Worm (Caenorhabditis elegans) whole organism, L4 larva: ENCODE results near the gene mlt-4.

Source experiments
- ceh-82 ChIP-seq: sonication (generic microtip); optimal IDR thresholded peaks from 2 replicates; lab custom pipeline; 2017; ENCODE audit warnings: missing biosample characterization, missing genetic modification characterization
- fos-1 ChIP-seq: fragments of 150-350 bp; optimal IDR thresholded peaks from 2 replicates; lab custom pipeline; 2014; ENCODE audit warnings: missing biosample characterization, missing genetic modification characterization
- nhr-11 ChIP-seq: fragments of 150-350 bp; optimal IDR thresholded peaks from 2 replicates; lab custom pipeline; 2014; ENCODE audit warnings: missing biosample characterization, missing genetic modification characterization
- pha-4 ChIP-seq, 2 experiments: fragments of 150-350 bp in 1 of 2; fragments of 200-800 bp in 1 of 2; sonication (Bioruptor generic) in 1 of 2; IDR thresholded peaks in 1 of 2; optimal IDR thresholded peaks in 1 of 2; 2 replicates each; pipeline versions ENCODE4 v1.3.6 to Lab custom; 2014 to 2022; ENCODE audit warnings: missing genetic modification characterization in 2 of 2, missing genetic modification reagents in 2 of 2, missing biosample characterization in 1 of 2, missing compliant biosample characterization in 1 of 2
- unc-130 ChIP-seq: sonication (generic microtip); optimal IDR thresholded peaks from 2 replicates; lab custom pipeline; 2016; ENCODE audit warnings: missing genetic modification reagents, missing genetic modification characterization, missing compliant biosample characterization
- ztf-11 ChIP-seq: fragments of 150-350 bp; optimal IDR thresholded peaks from 2 replicates; lab custom pipeline; 2014; ENCODE audit warnings: missing biosample characterization, missing genetic modification characterization

ce11 chrV:20276923-20277322 lies 12.3 kb downstream of the mlt-4 start:
- no peak for TF ChIP-seq ztf-11 (tag; lab: Kevin White, UChicago)
- TF ChIP-seq unc-130, result no peak
- no peak for TF ChIP-seq nhr-11
- no peak for TF ChIP-seq ceh-82 (tag; lab: Kevin White, UChicago)
- TF ChIP-seq fos-1, result no peak
- no peak for TF ChIP-seq pha-4 (GFP tag; IDR thresholded peaks at IDR 0.05; lab: Robert Waterston, UW)
- no peak for TF ChIP-seq pha-4 (tag; optimal IDR thresholded peaks at IDR 0.05; lab: Kevin White, UChicago)
